Fruit fly (Drosophila melanogaster): ENCODE measurements around the gene anne.

anne gene

dm6 chr4:183681-184080, 51.7 kb downstream of the anne start:
- TF ChIP-seq Sox102F (GFP tag; optimal IDR thresholded peaks at IDR 0.05) (no peak), Eip78C (GFP tag) (peak; percentile 15), Hr4 (GFP tag; optimal IDR thresholded peaks at IDR 0.05) (no peak)

- no peak for TF ChIP-seq acj6 (GFP tag; optimal IDR thresholded peaks at IDR 0.05)
- no peak for TF ChIP-seq pdm3 (GFP tag; optimal IDR thresholded peaks at IDR 0.05)
- no peak for TF ChIP-seq Lpt (GFP tag; optimal IDR thresholded peaks at IDR 0.05)
- no peak for TF ChIP-seq CG4318 (GFP tag; optimal IDR thresholded peaks at IDR 0.05)
- TF ChIP-seq CG6854 (GFP tag; optimal IDR thresholded peaks at IDR 0.05): no peak
- TF ChIP-seq Eip78C (GFP tag): peak; percentile 58
Measured at dm6 chr4:192540-192939, 60.5 kb downstream of the anne start.
